In genomic region chr3L:19532443-19532842, dm6 we compare ENCODE assay signal across 2 fruit fly cellular contexts.
TF ChIP-seq lines count a peak whose summit lies in the region.

Gene Cpr76Bd (plus strand): TSS chr3L:19532743.

- no peak for TF ChIP-seq CTCF in whole organism, embryonic (GFP tag; optimal IDR thresholded peaks at IDR 0.05; lab: Kevin White, UChicago)

TF ChIP-seq in whole organism, embryonic, 481 proteins besides CTCF, POLR2A, EP300 and RAD21:
- TF ChIP-seq CG16779 (GFP tag; IDR thresholded peaks at IDR 0.05; lab: Robert Waterston, UW) (0 out of 2 replicates have a peak, but pooled peaks have one; percentile 11), ssp (GFP tag; IDR thresholded peaks at IDR 0.05; lab: Robert Waterston, UW) (no peak), CG15514 (GFP tag; optimal IDR thresholded peaks at IDR 0.05; lab: Kevin White, UChicago) (no peak), CG32772 (GFP tag; IDR thresholded peaks at IDR 0.05; lab: Robert Waterston, UW) (no peak), CG17361 (GFP tag; IDR thresholded peaks at IDR 0.05; lab: Robert Waterston, UW) (no peak), tx (GFP tag; optimal IDR thresholded peaks at IDR 0.05; lab: Kevin White, UChicago) (no peak), CG31441 (GFP tag; IDR thresholded peaks at IDR 0.05; lab: Robert Waterston, UW) (no peak)
TF ChIP-seq in whole organism, embryonic: peak in this region for 1.

TF ChIP-seq in whole organism, pupa, 21 proteins besides CTCF, POLR2A, EP300 and RAD21:
- 0 out of 3 replicates have a peak, but pooled peaks have one; percentile 19 for TF ChIP-seq CG4496 (GFP tag; IDR thresholded peaks at IDR 0.05; lab: Robert Waterston, UW)
- TF ChIP-seq fd96Ca (GFP tag; IDR thresholded peaks at IDR 0.05; lab: Robert Waterston, UW), result no peak
- TF ChIP-seq CG13204 (GFP tag; optimal IDR thresholded peaks at IDR 0.05; lab: Kevin White, UChicago), result no peak
- no peak for TF ChIP-seq CG34367 (tag; optimal IDR thresholded peaks at IDR 0.05; lab: Kevin White, UChicago)
- no peak for TF ChIP-seq CG8301 (tag; optimal IDR thresholded peaks at IDR 0.05; lab: Kevin White, UChicago)
- no peak for TF ChIP-seq rn (GFP tag; IDR thresholded peaks at IDR 0.05; lab: Robert Waterston, UW)
- no peak for TF ChIP-seq CG17806 (tag; optimal IDR thresholded peaks at IDR 0.05; lab: Kevin White, UChicago)
